Worm (Caenorhabditis elegans) whole organism, late embryonic: Measurements from ENCODE around the gene T14B4.19.

ENCODE experiments used
- C38D4.7 ChIP-seq: fragments of 200-800 bp; sonication (Bioruptor generic); optimal IDR thresholded peaks from 2 replicates; lab custom pipeline; 2018; ENCODE audit warnings: mild to moderate bottlenecking, missing genetic modification characterization, moderate library complexity, missing compliant biosample characterization
- K02D7.2 ChIP-seq: sonication (generic microtip); optimal IDR thresholded peaks from 2 replicates; lab custom pipeline; 2017; ENCODE audit warnings: mild to moderate bottlenecking, missing genetic modification characterization, missing compliant biosample characterization
- K09A11.1 ChIP-seq: sonication (generic microtip); optimal IDR thresholded peaks from 2 replicates; lab custom pipeline; 2017; ENCODE audit warnings: antibody characterized with exemption, mild to moderate bottlenecking, missing genetic modification characterization, missing compliant biosample characterization; ENCODE audit not compliant: insufficient read depth
- ceh-14 ChIP-seq: sonication (generic microtip); optimal IDR thresholded peaks from 2 replicates; lab custom pipeline; 2016; ENCODE audit warnings: missing genotype, missing genetic modification characterization, missing compliant biosample characterization
- ceh-18 ChIP-seq: sonication (generic microtip); optimal IDR thresholded peaks from 2 replicates; lab custom pipeline; 2016; ENCODE audit warnings: missing genetic modification characterization, missing compliant biosample characterization
- ceh-19 ChIP-seq: fragments of 200-800 bp; sonication (Bioruptor generic); optimal IDR thresholded peaks from 2 replicates; lab custom pipeline; 2018; ENCODE audit warnings: mild to moderate bottlenecking, missing genetic modification characterization, missing compliant biosample characterization
- ceh-24 ChIP-seq: sonication (generic microtip); optimal IDR thresholded peaks from 2 replicates; lab custom pipeline; 2016; ENCODE audit warnings: mild to moderate bottlenecking, missing genetic modification characterization, missing compliant biosample characterization
- ceh-31 ChIP-seq: sonication (generic microtip); optimal IDR thresholded peaks from 2 replicates; lab custom pipeline; 2016; ENCODE audit warnings: missing genetic modification characterization, missing compliant biosample characterization
- ceh-34 ChIP-seq: sonication (generic microtip); optimal IDR thresholded peaks from 2 replicates; lab custom pipeline; 2016; ENCODE audit warnings: mild to moderate bottlenecking, missing genetic modification characterization, missing compliant biosample characterization
- ceh-48 ChIP-seq: sonication (generic microtip); optimal IDR thresholded peaks from 2 replicates; lab custom pipeline; 2016; ENCODE audit warnings: missing genetic modification characterization, inconsistent platforms, missing compliant biosample characterization
- che-1 ChIP-seq: sonication (generic microtip); optimal IDR thresholded peaks from 2 replicates; lab custom pipeline; 2016; ENCODE audit warnings: mild to moderate bottlenecking, missing genetic modification characterization, missing compliant biosample characterization
- dmd-4 ChIP-seq: sonication (generic microtip); optimal IDR thresholded peaks from 2 replicates; lab custom pipeline; 2016; ENCODE audit warnings: borderline replicate concordance, missing genetic modification characterization, missing compliant biosample characterization
- elt-2 ChIP-seq: sonication (generic microtip); optimal IDR thresholded peaks from 2 replicates; lab custom pipeline; 2016; ENCODE audit warnings: missing genetic modification reagents, missing genetic modification characterization, missing compliant biosample characterization
- eyg-1 ChIP-seq: sonication (generic microtip); optimal IDR thresholded peaks from 2 replicates; lab custom pipeline; 2016; ENCODE audit warnings: missing genotype, missing genetic modification characterization, missing compliant biosample characterization
- fkh-6 ChIP-seq: sonication (generic microtip); optimal IDR thresholded peaks from 2 replicates; lab custom pipeline; 2016; ENCODE audit warnings: missing genetic modification characterization, missing compliant biosample characterization
- hlh-13 ChIP-seq: fragments of 200-800 bp; sonication (Bioruptor generic); optimal IDR thresholded peaks from 2 replicates; lab custom pipeline; 2018; ENCODE audit warnings: mild to moderate bottlenecking, missing genetic modification characterization, missing compliant biosample characterization
- hlh-15 ChIP-seq: sonication (generic microtip); optimal IDR thresholded peaks from 2 replicates; lab custom pipeline; 2016; ENCODE audit warnings: missing genetic modification characterization, missing compliant biosample characterization
- hlh-30 ChIP-seq: sonication (generic microtip); optimal IDR thresholded peaks from 2 replicates; lab custom pipeline; 2017; ENCODE audit warnings: antibody characterized with exemption, missing genetic modification characterization, missing compliant biosample characterization; ENCODE audit not compliant: insufficient read depth
- nfya-1 ChIP-seq: sonication (generic microtip); optimal IDR thresholded peaks from 2 replicates; lab custom pipeline; 2017; ENCODE audit warnings: missing genetic modification characterization, mild to moderate bottlenecking, missing compliant biosample characterization, antibody characterized with exemption, moderate library complexity
- npax-4 ChIP-seq: sonication (generic microtip); optimal IDR thresholded peaks from 2 replicates; lab custom pipeline; 2016; ENCODE audit warnings: missing genetic modification characterization, missing compliant biosample characterization
- odd-2 ChIP-seq: sonication (generic microtip); optimal IDR thresholded peaks from 2 replicates; lab custom pipeline; 2017; ENCODE audit warnings: antibody characterized with exemption, mild to moderate bottlenecking, missing genetic modification characterization, missing compliant biosample characterization
- pat-9 ChIP-seq: fragments of 200-800 bp; sonication (Bioruptor generic); optimal IDR thresholded peaks from 2 replicates; lab custom pipeline; 2018; ENCODE audit warnings: mild to moderate bottlenecking, missing genetic modification characterization, moderate library complexity, missing compliant biosample characterization
- pax-1 ChIP-seq: fragments of 150-350 bp; optimal IDR thresholded peaks from 2 replicates; lab custom pipeline; 2014; ENCODE audit warnings: missing biosample characterization, missing genetic modification characterization
- pqm-1 ChIP-seq: sonication (generic microtip); optimal IDR thresholded peaks from 2 replicates; lab custom pipeline; 2016; ENCODE audit warnings: missing genetic modification characterization, missing compliant biosample characterization
- ref-2 ChIP-seq: sonication (generic microtip); optimal IDR thresholded peaks from 2 replicates; lab custom pipeline; 2016; ENCODE audit warnings: missing genetic modification characterization, missing compliant biosample characterization
- rnt-1 ChIP-seq: sonication (generic microtip); optimal IDR thresholded peaks from 2 replicates; lab custom pipeline; 2016; ENCODE audit warnings: missing genetic modification characterization, missing compliant biosample characterization
- sox-4 ChIP-seq: sonication (generic microtip); optimal IDR thresholded peaks from 2 replicates; lab custom pipeline; 2017; ENCODE audit warnings: mild to moderate bottlenecking, missing genetic modification characterization, inconsistent platforms, missing compliant biosample characterization
- ttx-3 ChIP-seq: sonication (generic microtip); optimal IDR thresholded peaks from 2 replicates; lab custom pipeline; 2016; ENCODE audit warnings: missing genetic modification reagents, missing genetic modification characterization, missing compliant biosample characterization
- unc-42 ChIP-seq: sonication (generic microtip); optimal IDR thresholded peaks from 2 replicates; lab custom pipeline; 2016; ENCODE audit warnings: missing genotype, missing genetic modification characterization, missing compliant biosample characterization
- unc-55 ChIP-seq: sonication (generic microtip); optimal IDR thresholded peaks from 2 replicates; lab custom pipeline; 2017; ENCODE audit warnings: missing biosample characterization, missing genetic modification reagents, missing genetic modification characterization
- unc-86 ChIP-seq: sonication (generic microtip); optimal IDR thresholded peaks from 2 replicates; lab custom pipeline; 2016; ENCODE audit warnings: missing genetic modification characterization, missing compliant biosample characterization

Gene T14B4.19

ce11 chrII:6667534-6667933 lies 45.2 kb downstream of the T14B4.19 start:
- TF ChIP-seq ceh-24 (tag; lab: Kevin White, UChicago) (no peak), K09A11.1 (tag; lab: Kevin White, UChicago) (no peak), ceh-14 (tag; lab: Kevin White, UChicago) (no peak), unc-42 (tag; lab: Kevin White, UChicago) (no peak), ceh-48 (tag; lab: Kevin White, UChicago) (no peak), ceh-19 (no peak), pat-9 (tag; lab: Kevin White, UChicago) (no peak), pax-1 (tag; lab: Kevin White, UChicago) (no peak), hlh-30 (no peak), npax-4 (tag; lab: Kevin White, UChicago) (no peak), odd-2 (tag; lab: Kevin White, UChicago) (no peak), eyg-1 (tag; lab: Kevin White, UChicago) (no peak), fkh-6 (tag; lab: Kevin White, UChicago) (no peak)

DNA sequence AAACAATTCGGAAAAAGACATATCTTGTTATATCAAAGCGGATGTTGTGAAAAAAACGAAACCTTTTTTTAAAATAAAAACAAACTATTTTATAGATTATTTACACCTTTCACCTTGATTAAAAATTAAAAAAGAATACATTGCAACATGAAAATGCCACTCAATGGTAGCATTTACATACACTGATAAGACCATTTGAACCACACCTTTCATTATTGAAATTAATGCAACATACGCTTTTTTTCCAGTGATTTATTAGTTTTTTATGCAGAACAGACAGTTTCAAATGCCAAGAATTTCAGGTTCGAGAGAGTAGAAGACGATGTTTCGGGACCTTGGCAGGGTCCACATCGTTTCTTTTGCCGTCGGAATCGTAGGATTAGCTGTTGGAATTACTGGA lies 46.1 kb downstream of the T14B4.19 start, which contains the start of gene T19D12.1:
TSS of gene T19D12.1 (plus strand) at position 301 of the 400 bp plus-strand sequence.
- no peak for TF ChIP-seq hlh-13 (GFP tag; lab: Kevin White, UChicago)
- TF ChIP-seq dmd-4 (tag; lab: Kevin White, UChicago), result no peak
- no peak for TF ChIP-seq pqm-1 (tag; lab: Kevin White, UChicago)
- no peak for TF ChIP-seq unc-55 (GFP tag; lab: Kevin White, UChicago)
- TF ChIP-seq ceh-19, result no peak
- no peak for TF ChIP-seq hlh-15 (tag; lab: Kevin White, UChicago)
- TF ChIP-seq sox-4 (tag; lab: Kevin White, UChicago), result no peak
- TF ChIP-seq nfya-1 (tag; lab: Kevin White, UChicago), result no peak
- TF ChIP-seq ceh-18 (tag; lab: Kevin White, UChicago), result no peak
- TF ChIP-seq C38D4.7 (GFP tag; lab: Kevin White, UChicago), result no peak
- no peak for TF ChIP-seq rnt-1 (tag; lab: Kevin White, UChicago)
- no peak for TF ChIP-seq ceh-48 (tag; lab: Kevin White, UChicago)
- no peak for TF ChIP-seq ttx-3

ce11 chrII:6665908-6666307 lies 46.8 kb downstream of the T14B4.19 start:
- TF ChIP-seq ref-2, result no peak
- no peak for TF ChIP-seq C38D4.7 (GFP tag; lab: Kevin White, UChicago)
- TF ChIP-seq K02D7.2 (tag; lab: Kevin White, UChicago), result no peak
- TF ChIP-seq nfya-1 (tag; lab: Kevin White, UChicago), result no peak
- TF ChIP-seq ceh-31 (tag; lab: Kevin White, UChicago), result no peak
- no peak for TF ChIP-seq unc-86 (tag; lab: Kevin White, UChicago)
- no peak for TF ChIP-seq ceh-34

DNA sequence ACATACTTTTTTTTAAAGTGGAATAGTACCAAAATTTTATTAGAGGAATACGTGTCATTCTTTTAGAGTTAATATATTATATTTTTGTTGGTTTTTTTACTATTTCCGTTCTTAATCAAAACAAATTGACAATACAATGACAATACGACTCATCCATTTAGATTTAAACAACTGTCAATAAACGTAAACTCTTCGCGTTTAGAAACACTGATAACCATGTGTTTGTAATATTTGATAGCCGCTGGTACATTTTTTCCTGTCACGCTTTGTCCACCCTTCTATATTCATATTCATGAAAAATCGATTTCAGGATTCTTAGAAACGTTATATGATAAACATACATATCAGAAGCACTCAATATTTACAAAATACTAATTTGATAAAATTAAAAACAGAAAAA lies 48.9 kb downstream of the T14B4.19 start:
- no peak for TF ChIP-seq npax-4 (tag; lab: Kevin White, UChicago)

DNA sequence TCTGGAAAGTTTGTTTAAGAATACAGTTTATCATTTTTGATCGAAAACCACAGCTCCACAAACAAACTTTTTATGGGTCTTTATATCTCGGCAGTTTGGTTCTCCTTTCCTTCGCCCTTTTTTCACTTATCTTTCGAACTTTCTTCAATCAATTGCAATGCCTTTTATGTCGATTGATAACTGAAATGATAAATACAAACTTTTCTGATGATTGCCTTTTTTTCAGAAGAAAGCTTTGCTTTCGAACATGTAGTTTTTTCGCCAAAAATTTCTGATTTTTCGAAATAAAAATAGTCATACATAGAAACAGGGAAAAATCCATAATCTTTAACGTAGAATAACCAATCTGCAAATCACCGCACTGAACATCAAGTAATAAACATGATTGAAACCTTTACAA lies 51.5 kb downstream of the T14B4.19 start, which contains the start of gene T19D12.2:
TSS of gene T19D12.2 (plus strand) at position 125 of the 400 bp plus-strand sequence.
- TF ChIP-seq che-1 (tag; lab: Kevin White, UChicago), result no peak
- TF ChIP-seq elt-2 (tag; lab: Kevin White, UChicago), result peak; percentile 18
- no peak for TF ChIP-seq C38D4.7 (GFP tag; lab: Kevin White, UChicago)
- TF ChIP-seq ttx-3, result no peak
- no peak for TF ChIP-seq ceh-19
